In the genomic region with DNA sequence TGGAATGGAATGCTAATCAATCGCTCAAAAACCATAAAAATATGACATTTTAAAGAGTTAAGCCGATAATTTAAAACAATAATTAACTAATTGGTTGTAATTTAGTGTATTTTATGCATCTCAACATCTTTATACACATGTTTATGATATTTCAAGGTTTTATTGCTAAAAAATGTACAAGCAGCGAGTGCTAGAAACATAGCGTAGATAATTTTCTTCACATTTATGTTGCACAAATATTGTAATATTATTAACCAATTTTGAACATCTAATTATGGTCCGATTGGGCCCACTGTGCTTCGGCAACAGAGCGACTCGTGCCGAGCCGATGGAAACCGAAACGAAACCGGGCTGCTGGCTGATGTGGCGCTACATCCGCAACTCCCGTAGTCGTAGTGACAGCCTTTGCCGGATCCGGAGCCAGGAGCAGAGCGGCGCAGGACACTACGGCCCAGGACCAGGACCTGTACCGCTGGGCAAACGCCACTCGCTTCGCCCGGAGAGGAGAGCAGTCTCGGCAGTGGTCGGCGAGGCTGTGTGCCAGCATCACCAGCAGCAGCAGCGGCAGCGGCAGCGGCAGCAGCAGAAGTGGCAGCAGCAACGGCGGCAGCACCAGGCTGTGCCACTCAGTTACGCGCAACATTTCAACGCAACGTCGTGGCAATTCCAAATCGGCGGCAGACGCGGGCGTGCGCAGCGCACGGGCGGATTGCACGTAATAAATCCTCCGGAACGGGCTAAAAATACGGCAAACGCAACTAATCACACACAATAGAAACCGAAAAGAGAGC, we compare ENCODE assay signal across 1 fruit fly cellular context.
TF ChIP-seq lines count a peak whose summit lies in the region.

A gene (plus strand): TSS at position 385 of the 791 bp plus-strand sequence.

TF ChIP-seq in whole organism, embryonic, 481 proteins besides CTCF, POLR2A, EP300 and RAD21 (continued from another document):
- TF ChIP-seq CG6813 (GFP tag; optimal IDR thresholded peaks at IDR 0.05; lab: Kevin White, UChicago) (no peak), dmrt99B (tag; optimal IDR thresholded peaks at IDR 0.05; lab: Kevin White, UChicago) (no peak), CG9797 (GFP tag; optimal IDR thresholded peaks at IDR 0.05; lab: Kevin White, UChicago) (no peak), pita (GFP tag; optimal IDR thresholded peaks at IDR 0.05; lab: Kevin White, UChicago) (no peak)
